Fruit fly (Drosophila melanogaster) whole organism, embryonic: ENCODE data around the gene CG42784.
A peak's percentile ranks its signal among the peaks of the same experiment; 100 is the strongest.

Source experiments
- Blimp-1 ChIP-seq: fragments of 200-800 bp; sonication (Bioruptor generic); optimal IDR thresholded peaks from 3 replicates; lab custom pipeline; 2018; ENCODE audit warnings: missing biosample characterization, missing genetic modification characterization, mild to moderate bottlenecking, moderate library complexity, missing genetic modification reagents
- CG10366 ChIP-seq: fragments of 200-800 bp; sonication (Bioruptor generic); IDR thresholded peaks from 2 replicates; pipeline ENCODE4 v1.3.6; 2022; ENCODE audit warnings: missing biosample characterization, missing genetic modification characterization
- CG31388 ChIP-seq: fragments of 200-800 bp; sonication (Bioruptor generic); optimal IDR thresholded peaks from 2 replicates; lab custom pipeline; 2016; ENCODE audit warnings: missing biosample characterization, missing genetic modification characterization
- Gsc ChIP-seq: fragments of 200-800 bp; sonication (Bioruptor generic); IDR thresholded peaks from 2 replicates; pipeline ENCODE4 v1.3.6; 2022; ENCODE audit warnings: missing biosample characterization, missing genetic modification characterization
- MTF-1 ChIP-seq: fragments of 200-800 bp; sonication (Bioruptor generic); optimal IDR thresholded peaks from 2 replicates; lab custom pipeline; 2018; ENCODE audit warnings: missing biosample characterization, mild to moderate bottlenecking, missing genetic modification characterization, borderline replicate concordance
- lmd ChIP-seq: fragments of 200-800 bp; sonication (Bioruptor generic); IDR thresholded peaks from 2 replicates; pipeline ENCODE4 v1.3.6; 2022; ENCODE audit warnings: missing biosample characterization, missing genetic modification characterization

dm6 chr2L:13414525-13415481 is at the start of gene CG42784, which contains the start of the genes CG16956 and CG43850:
- TF ChIP-seq MTF-1 (GFP tag; lab: Kevin White, UChicago) (peak; percentile 84), CG31388 (no peak), Gsc (no peak), lmd (GFP tag; lab: Robert Waterston, UW) (no peak), Blimp-1 (GFP tag; lab: Kevin White, UChicago) (no peak), CG10366 (GFP tag; lab: Robert Waterston, UW) (no peak)
